Worm (Caenorhabditis elegans) whole organism, mixed stage, embryonic: Measurements from ENCODE around the gene srh-137.

Experiments
- mab-5 ChIP-seq: fragments of 150-350 bp; optimal IDR thresholded peaks from 2 replicates; lab custom pipeline; 2014; ENCODE audit warnings: missing biosample characterization, missing genetic modification characterization
- nhr-12 ChIP-seq: fragments of 150-350 bp; optimal IDR thresholded peaks from 2 replicates; lab custom pipeline; 2014; ENCODE audit warnings: missing biosample characterization, missing genetic modification characterization
- nhr-28 ChIP-seq: fragments of 150-350 bp; optimal IDR thresholded peaks from 2 replicates; lab custom pipeline; 2014; ENCODE audit warnings: missing biosample characterization, missing genetic modification characterization
- sem-2 ChIP-seq: fragments of 200-800 bp; sonication (Bioruptor generic); optimal IDR thresholded peaks from 2 replicates; lab custom pipeline; 2018; ENCODE audit warnings: mild to moderate bottlenecking, missing genetic modification characterization, missing compliant biosample characterization
- snpc-4 ChIP-seq: fragments of 150-350 bp; optimal IDR thresholded peaks from 2 replicates; lab custom pipeline; 2014; ENCODE audit warnings: missing biosample characterization, missing genetic modification characterization
- unc-62 ChIP-seq: fragments of 150-350 bp; optimal IDR thresholded peaks from 2 replicates; lab custom pipeline; 2014; ENCODE audit warnings: missing biosample characterization, missing genetic modification reagents, missing genetic modification characterization
- zip-8 ChIP-seq: fragments of 150-350 bp; optimal IDR thresholded peaks from 2 replicates; lab custom pipeline; 2014; ENCODE audit warnings: missing biosample characterization, missing genetic modification characterization
- ztf-11 ChIP-seq: fragments of 150-350 bp; optimal IDR thresholded peaks from 2 replicates; lab custom pipeline; 2014; ENCODE audit warnings: missing biosample characterization, missing genetic modification characterization

- TF ChIP-seq unc-62, result no peak
- no peak for TF ChIP-seq snpc-4 (tag; lab: Kevin White, UChicago)
- TF ChIP-seq zip-8, result no peak
- no peak for TF ChIP-seq mab-5 (tag; lab: Kevin White, UChicago)
- no peak for TF ChIP-seq nhr-28
- TF ChIP-seq sem-2, result no peak
- TF ChIP-seq nhr-12 (tag; lab: Kevin White, UChicago), result no peak
- TF ChIP-seq ztf-11 (tag; lab: Kevin White, UChicago), result no peak
These were observed 7.3 kb upstream of the srh-137 start, which contains the start of gene nhr-112 for ce11 chrV:16723744-16724143.
